Worm (Caenorhabditis elegans) whole organism, young adult: Measurements from ENCODE around the gene egl-44.
A peak's percentile ranks its signal among the peaks of the same experiment; 100 is the strongest.

Experiments used
- B0261.1 ChIP-seq: sonication (generic microtip); optimal IDR thresholded peaks from 2 replicates; lab custom pipeline; 2016; ENCODE audit warnings: mild to moderate bottlenecking, missing genetic modification characterization, moderate library complexity, missing compliant biosample characterization
- B0336.3 ChIP-seq: fragments of 200-800 bp; sonication (Bioruptor generic); IDR thresholded peaks from 2 replicates; pipeline ENCODE4 v1.3.6; 2022; ENCODE audit warnings: missing genetic modification characterization, missing compliant biosample characterization
- F23B12.7 ChIP-seq: sonication (generic microtip); optimal IDR thresholded peaks from 2 replicates; lab custom pipeline; 2017; ENCODE audit warnings: missing genetic modification characterization, mild to moderate bottlenecking, missing compliant biosample characterization, antibody characterized with exemption, moderate library complexity; ENCODE audit not compliant: insufficient read depth
- F33H1.4 ChIP-seq: fragments of 200-800 bp; sonication (Bioruptor generic); IDR thresholded peaks from 2 replicates; pipeline ENCODE4 v1.3.6; 2022; ENCODE audit warnings: missing genetic modification reagents, missing genetic modification characterization, missing compliant biosample characterization
- F37B4.10 ChIP-seq: fragments of 200-800 bp; sonication (Bioruptor generic); IDR thresholded peaks from 2 replicates; pipeline ENCODE4 v1.3.6; 2022; ENCODE audit warnings: missing genetic modification characterization, missing compliant biosample characterization
- F39B2.1 ChIP-seq: fragments of 200-800 bp; sonication (Bioruptor generic); IDR thresholded peaks from 2 replicates; pipeline ENCODE4 v1.3.6; 2022; ENCODE audit warnings: missing genetic modification reagents, missing genetic modification characterization, missing compliant biosample characterization
- F55B11.4 ChIP-seq: sonication (generic microtip); optimal IDR thresholded peaks from 2 replicates; lab custom pipeline; 2016; ENCODE audit warnings: missing compliant biosample characterization, missing genetic modification characterization, borderline replicate concordance; ENCODE audit not compliant: insufficient read depth
- K11D2.4 ChIP-seq: fragments of 200-800 bp; sonication (Bioruptor generic); IDR thresholded peaks from 2 replicates; pipeline ENCODE4 v1.3.6; 2022; ENCODE audit warnings: missing genetic modification reagents, missing genetic modification characterization, missing compliant biosample characterization
- aptf-2 ChIP-seq: fragments of 200-800 bp; sonication (Bioruptor generic); conservative IDR thresholded peaks from 2 replicates; pipeline ENCODE4 v1.3.6; 2022; ENCODE audit warnings: missing genetic modification reagents, missing genetic modification characterization, missing compliant biosample characterization
- attf-5 ChIP-seq: fragments of 200-800 bp; sonication (Bioruptor generic); optimal IDR thresholded peaks from 2 replicates; lab custom pipeline; 2018; ENCODE audit warnings: mild to moderate bottlenecking, missing genetic modification characterization, missing compliant biosample characterization
- bed-1 ChIP-seq: fragments of 200-800 bp; sonication (Bioruptor generic); IDR thresholded peaks from 2 replicates; pipeline ENCODE4 v1.3.6; 2022; ENCODE audit warnings: missing genetic modification reagents, missing genetic modification characterization, missing compliant biosample characterization
- cebp-1 ChIP-seq, 2 experiments: fragments of 200-800 bp in 1 of 2; sonication (Bioruptor generic) in 1 of 2; sonication (generic microtip) in 1 of 2; IDR thresholded peaks in 1 of 2; optimal IDR thresholded peaks in 1 of 2; 2 replicates each; pipeline versions ENCODE4 v1.3.6 to Lab custom; 2017 to 2022; ENCODE audit warnings: missing compliant biosample characterization in 2 of 2, missing genetic modification characterization in 2 of 2, mild to moderate bottlenecking in 1 of 2, missing genetic modification reagents in 1 of 2, moderate library complexity in 1 of 2
- ceh-100 ChIP-seq: fragments of 200-800 bp; sonication (Bioruptor generic); IDR thresholded peaks from 2 replicates; pipeline ENCODE4 v1.3.6; 2022; ENCODE audit warnings: missing genetic modification reagents, missing genetic modification characterization, missing compliant biosample characterization
- ceh-58 ChIP-seq: fragments of 200-800 bp; sonication (Bioruptor generic); IDR thresholded peaks from 2 replicates; pipeline ENCODE4 v1.3.6; 2022; ENCODE audit warnings: missing genetic modification characterization, missing compliant biosample characterization
- ceh-79 ChIP-seq: sonication (generic microtip); optimal IDR thresholded peaks from 2 replicates; lab custom pipeline; 2017; ENCODE audit warnings: mild to moderate bottlenecking, missing genetic modification characterization, missing compliant biosample characterization
- ceh-91 ChIP-seq: fragments of 200-800 bp; sonication (Bioruptor generic); IDR thresholded peaks from 2 replicates; pipeline ENCODE4 v1.3.6; 2022; ENCODE audit warnings: missing genetic modification reagents, missing genetic modification characterization, missing compliant biosample characterization
- dox-1 ChIP-seq: fragments of 200-800 bp; sonication (Bioruptor generic); IDR thresholded peaks from 2 replicates; pipeline ENCODE4 v1.3.6; 2022; ENCODE audit warnings: missing genetic modification reagents, missing genetic modification characterization, missing compliant biosample characterization
- dpl-1 ChIP-seq: fragments of 150-350 bp; optimal IDR thresholded peaks from 2 replicates; lab custom pipeline; 2014; ENCODE audit warnings: missing biosample characterization, missing genetic modification reagents, missing genetic modification characterization
- efl-1 ChIP-seq: fragments of 150-350 bp; optimal IDR thresholded peaks from 2 replicates; lab custom pipeline; 2014; ENCODE audit warnings: missing biosample characterization, missing genetic modification reagents, missing genetic modification characterization
- egl-18 ChIP-seq: fragments of 200-800 bp; sonication (Bioruptor generic); IDR thresholded peaks from 2 replicates; pipeline ENCODE4 v1.3.6; 2022; ENCODE audit warnings: missing genetic modification reagents, missing genetic modification characterization, missing compliant biosample characterization
- ets-4 ChIP-seq: fragments of 200-800 bp; sonication (Bioruptor generic); optimal IDR thresholded peaks from 2 replicates; lab custom pipeline; 2018; ENCODE audit warnings: mild to moderate bottlenecking, missing genetic modification characterization, missing compliant biosample characterization
- fkh-3 ChIP-seq: sonication (generic microtip); optimal IDR thresholded peaks from 2 replicates; lab custom pipeline; 2016; ENCODE audit warnings: mild to moderate bottlenecking, missing genetic modification characterization, missing compliant biosample characterization
- gei-17 ChIP-seq: fragments of 200-800 bp; sonication (Bioruptor generic); optimal IDR thresholded peaks from 2 replicates; lab custom pipeline; 2018; ENCODE audit warnings: mild to moderate bottlenecking, missing genetic modification characterization, missing compliant biosample characterization
- him-1 ChIP-seq: sonication (generic microtip); optimal IDR thresholded peaks from 2 replicates; lab custom pipeline; 2016; ENCODE audit warnings: missing genotype, missing genetic modification reagents, missing genetic modification characterization, missing compliant biosample characterization
- hsf-1 ChIP-seq: fragments of 200-800 bp; sonication (Bioruptor generic); IDR thresholded peaks from 2 replicates; pipeline ENCODE4 v1.3.6; 2022; ENCODE audit warnings: missing genetic modification reagents, missing genetic modification characterization, missing compliant biosample characterization
- lin-35 ChIP-seq, 3 experiments: fragments of 150-350 bp in 2 of 3; sonication (generic microtip) in 1 of 3; optimal IDR thresholded peaks; 2 replicates each; lab custom pipeline; 2014 to 2018; ENCODE audit warnings: missing biosample characterization in 3 of 3, missing genetic modification characterization in 3 of 3, missing genetic modification reagents in 3 of 3
- lin-54 ChIP-seq: fragments of 200-800 bp; sonication (Bioruptor generic); optimal IDR thresholded peaks from 2 replicates; lab custom pipeline; 2018; ENCODE audit warnings: mild to moderate bottlenecking, missing genetic modification characterization, missing compliant biosample characterization
- lsl-1 ChIP-seq: fragments of 200-800 bp; sonication (Bioruptor generic); optimal IDR thresholded peaks from 2 replicates; lab custom pipeline; 2018; ENCODE audit warnings: mild to moderate bottlenecking, missing genetic modification characterization, moderate library complexity, missing compliant biosample characterization
- madf-10 ChIP-seq: sonication (generic microtip); optimal IDR thresholded peaks from 2 replicates; lab custom pipeline; 2016; ENCODE audit warnings: mild to moderate bottlenecking, missing genetic modification characterization, missing compliant biosample characterization
- madf-6 ChIP-seq: fragments of 200-800 bp; sonication (Bioruptor generic); IDR thresholded peaks from 2 replicates; pipeline ENCODE4 v1.3.6; 2022; ENCODE audit warnings: missing genetic modification reagents, missing genetic modification characterization, missing compliant biosample characterization
- madf-8 ChIP-seq: fragments of 200-800 bp; sonication (Bioruptor generic); conservative IDR thresholded peaks from 2 replicates; pipeline ENCODE4 v1.3.6; 2022; ENCODE audit warnings: missing genetic modification reagents, missing genetic modification characterization, missing compliant biosample characterization
- mcd-1 ChIP-seq: fragments of 200-800 bp; sonication (Bioruptor generic); IDR thresholded peaks from 2 replicates; pipeline ENCODE4 v1.3.6; 2022; ENCODE audit warnings: missing genetic modification reagents, missing genetic modification characterization, missing compliant biosample characterization
- mxl-1 ChIP-seq: sonication (generic microtip); optimal IDR thresholded peaks from 2 replicates; lab custom pipeline; 2016; ENCODE audit warnings: missing genetic modification characterization, missing compliant biosample characterization
- nfya-2 ChIP-seq: fragments of 200-800 bp; sonication (Bioruptor generic); IDR thresholded peaks from 2 replicates; pipeline ENCODE4 v1.3.6; 2022; ENCODE audit warnings: missing genetic modification reagents, missing genetic modification characterization, missing compliant biosample characterization
- nfyb-1 ChIP-seq: fragments of 200-800 bp; sonication (Bioruptor generic); IDR thresholded peaks from 2 replicates; pipeline ENCODE4 v1.3.6; 2022; ENCODE audit warnings: missing genetic modification reagents, missing genetic modification characterization, missing compliant biosample characterization
- nhr-80 ChIP-seq: sonication (generic microtip); optimal IDR thresholded peaks from 2 replicates; lab custom pipeline; 2016; ENCODE audit warnings: missing genetic modification characterization, missing compliant biosample characterization
- rcor-1 ChIP-seq: fragments of 200-800 bp; sonication (Bioruptor generic); IDR thresholded peaks from 2 replicates; pipeline ENCODE4 v1.3.6; 2022; ENCODE audit warnings: missing genetic modification reagents, missing genetic modification characterization, missing compliant biosample characterization
- snpc-3.4 ChIP-seq: sonication (generic microtip); optimal IDR thresholded peaks from 2 replicates; lab custom pipeline; 2017; ENCODE audit warnings: missing genetic modification characterization, mild to moderate bottlenecking, missing compliant biosample characterization, antibody characterized with exemption, moderate library complexity, missing genotype, missing genetic modification reagents
- sptf-2 ChIP-seq: fragments of 200-800 bp; sonication (Bioruptor generic); optimal IDR thresholded peaks from 2 replicates; lab custom pipeline; 2018; ENCODE audit warnings: mild to moderate bottlenecking, missing genetic modification characterization, missing compliant biosample characterization
- tbp1 ChIP-seq: fragments of 200-800 bp; sonication (Bioruptor generic); optimal IDR thresholded peaks from 2 replicates; lab custom pipeline; 2018; ENCODE audit warnings: mild to moderate bottlenecking, missing genetic modification characterization, missing compliant biosample characterization
- zim-3 ChIP-seq: sonication (generic microtip); optimal IDR thresholded peaks from 2 replicates; lab custom pipeline; 2017; ENCODE audit warnings: mild to moderate bottlenecking, missing genetic modification characterization, moderate library complexity, missing compliant biosample characterization
- ztf-22 ChIP-seq: fragments of 200-800 bp; sonication (Bioruptor generic); optimal IDR thresholded peaks from 2 replicates; lab custom pipeline; 2018; ENCODE audit warnings: mild to moderate bottlenecking, missing genetic modification characterization, moderate library complexity, missing compliant biosample characterization
- ztf-28 ChIP-seq: fragments of 200-800 bp; sonication (Bioruptor generic); IDR thresholded peaks from 2 replicates; pipeline ENCODE4 v1.3.6; 2022; ENCODE audit warnings: missing genetic modification reagents, missing genetic modification characterization, missing compliant biosample characterization
- ztf-6 ChIP-seq: fragments of 200-800 bp; sonication (Bioruptor generic); IDR thresholded peaks from 2 replicates; pipeline ENCODE4 v1.3.6; 2022; ENCODE audit warnings: missing genetic modification reagents, missing genetic modification characterization, missing compliant biosample characterization

Gene egl-44

DNA sequence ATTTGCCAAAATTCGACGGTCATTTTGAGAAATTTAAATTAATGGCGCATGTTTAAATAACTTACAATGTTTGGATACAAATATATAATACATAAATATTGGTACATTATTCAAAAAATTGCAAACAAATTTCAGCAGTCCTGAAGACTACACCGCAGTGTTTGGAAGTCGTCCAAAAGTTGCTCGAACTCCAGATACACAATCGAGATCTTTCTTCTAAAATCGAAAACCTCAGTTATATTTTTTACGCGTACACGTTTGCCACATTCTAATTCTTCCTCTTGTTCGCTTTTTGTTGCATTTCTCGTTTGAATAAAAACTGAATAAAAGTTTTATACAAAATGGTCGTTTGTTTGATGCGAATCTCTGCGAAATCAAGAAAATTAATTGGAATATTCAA is 24.4 kb upstream of the egl-44 start, which contains the start of gene tsp-18:
Gene tsp-18, plus strand, starts transcription at position 301 of the 400 bp plus-strand sequence.
- no peak for TF ChIP-seq ceh-100 (GFP tag; lab: Robert Waterston, UW)
- TF ChIP-seq madf-10 (tag; lab: Kevin White, UChicago), result no peak

DNA sequence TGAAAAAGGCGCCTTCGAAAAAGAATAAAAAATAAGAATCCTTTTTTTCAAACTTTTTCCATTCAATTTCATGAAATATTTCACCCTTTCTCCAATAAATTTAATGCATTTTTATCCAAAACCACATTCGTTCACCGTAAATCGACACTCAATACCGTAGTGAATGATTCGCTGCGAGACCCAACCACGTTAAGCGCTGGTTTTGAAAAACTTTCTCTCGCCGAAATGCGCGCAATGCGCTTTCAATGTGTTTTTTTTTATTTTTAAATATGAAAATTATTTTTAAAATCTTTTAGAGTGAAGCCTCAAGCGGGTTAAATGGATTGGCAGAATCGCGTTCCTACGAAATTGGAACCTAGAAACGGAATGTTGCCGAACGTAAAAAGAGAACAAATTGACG is 22.3 kb upstream of the egl-44 start, which contains the start of gene F59G1.8:
Gene F59G1.8, plus strand, starts transcription at position 293 of the 400 bp plus-strand sequence.
- no peak for TF ChIP-seq lin-35 (GFP tag; optimal IDR thresholded peaks at IDR 0.05; lab: Kevin White, UChicago)
- no peak for TF ChIP-seq F39B2.1 (GFP tag; lab: Robert Waterston, UW)
- peak; percentile 64 for TF ChIP-seq lsl-1
- peak; percentile 34 for TF ChIP-seq dpl-1 (GFP tag; lab: Kevin White, UChicago)
- TF ChIP-seq tbp1 (GFP tag; lab: Kevin White, UChicago), result no peak
- TF ChIP-seq madf-6, result peak; percentile 76
- no peak for TF ChIP-seq mxl-1 (tag; lab: Kevin White, UChicago)
- TF ChIP-seq F33H1.4 (GFP tag; lab: Robert Waterston, UW), result peak; percentile 73
- TF ChIP-seq attf-5 (GFP tag; lab: Kevin White, UChicago), result no peak
- no peak for TF ChIP-seq B0261.1 (tag; lab: Kevin White, UChicago)
- TF ChIP-seq aptf-2 (GFP tag; lab: Robert Waterston, UW), result 0 out of 2 replicates have a peak, but pooled peaks have one; percentile 17
- peak; percentile 64 for TF ChIP-seq madf-8 (GFP tag; lab: Robert Waterston, UW)
- TF ChIP-seq ceh-91 (GFP tag; lab: Robert Waterston, UW), result peak; percentile 30; the same call in 1 of the 2 replicates
- TF ChIP-seq efl-1 (GFP tag; lab: Kevin White, UChicago), result peak; percentile 66

DNA sequence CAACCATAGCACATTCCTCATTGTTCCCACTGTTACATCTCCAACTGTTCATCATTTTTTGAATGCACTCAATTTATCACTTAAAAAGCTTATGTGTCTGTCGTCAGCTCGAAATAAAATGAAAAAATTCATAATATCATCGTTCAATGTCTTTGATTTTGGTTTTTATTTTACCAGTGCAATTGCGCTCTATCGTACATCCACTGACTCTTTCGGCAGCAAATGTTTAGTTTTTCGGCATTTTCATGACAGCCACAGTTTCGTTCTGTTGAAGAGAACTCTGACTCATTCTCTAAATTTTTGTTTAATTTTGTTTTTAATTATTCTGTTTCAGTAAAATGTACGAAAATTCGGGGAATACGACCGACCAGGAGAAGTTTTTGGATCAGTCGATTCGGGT is 21.1 kb upstream of the egl-44 start, which contains the start of gene vps-35:
Gene vps-35, plus strand, starts transcription at position 335 of the 400 bp plus-strand sequence.
- TF ChIP-seq ztf-28 (GFP tag; lab: Robert Waterston, UW) (no peak), ztf-6 (GFP tag; lab: Robert Waterston, UW) (no peak), ceh-100 (GFP tag; lab: Robert Waterston, UW) (0 out of 2 replicates have a peak, but pooled peaks have one; percentile 14), rcor-1 (GFP tag; lab: Robert Waterston, UW) (no peak), B0336.3 (GFP tag; lab: Robert Waterston, UW) (no peak), attf-5 (GFP tag; lab: Kevin White, UChicago) (peak; percentile 63), madf-10 (tag; lab: Kevin White, UChicago) (no peak), nhr-80 (tag; lab: Kevin White, UChicago) (peak; percentile 71), F23B12.7 (tag; lab: Kevin White, UChicago) (peak; percentile 81), lsl-1 (no peak), nfyb-1 (GFP tag; lab: Robert Waterston, UW) (no peak), cebp-1 (GFP tag; IDR thresholded peaks at IDR 0.05; lab: Robert Waterston, UW) (no peak), cebp-1 (tag; optimal IDR thresholded peaks at IDR 0.05; lab: Kevin White, UChicago) (peak; percentile 34), F37B4.10 (GFP tag; lab: Robert Waterston, UW) (no peak), madf-6 (0 out of 2 replicates have a peak, but pooled peaks have one; percentile 8), sptf-2 (GFP tag; lab: Kevin White, UChicago) (no peak), zim-3 (no peak), dox-1 (GFP tag; lab: Robert Waterston, UW) (peak; percentile 54), bed-1 (GFP tag; lab: Robert Waterston, UW) (no peak), nfya-2 (GFP tag; lab: Robert Waterston, UW) (no peak), lin-54 (GFP tag; lab: Kevin White, UChicago) (peak; percentile 30), ceh-79 (tag; lab: Kevin White, UChicago) (no peak), K11D2.4 (GFP tag; lab: Robert Waterston, UW) (no peak), ets-4 (GFP tag; lab: Kevin White, UChicago) (no peak), ceh-58 (GFP tag; lab: Robert Waterston, UW) (no peak), gei-17 (GFP tag; lab: Kevin White, UChicago) (no peak), egl-18 (no peak), ztf-22 (GFP tag; lab: Kevin White, UChicago) (no peak), hsf-1 (GFP tag; lab: Robert Waterston, UW) (no peak), F55B11.4 (no peak), mcd-1 (GFP tag; lab: Robert Waterston, UW) (peak; percentile 82), snpc-3.4 (tag; lab: Kevin White, UChicago) (no peak), fkh-3 (tag; lab: Kevin White, UChicago) (no peak), him-1 (tag; lab: Kevin White, UChicago) (no peak)
- TF ChIP-seq, all 124 proteins: peak for 9
